Worm (Caenorhabditis elegans) whole organism, late embryonic: Measurements from ENCODE around the gene mnk-1.

Source experiments
- C08G9.2 ChIP-seq: sonication (generic microtip); optimal IDR thresholded peaks from 2 replicates; lab custom pipeline; 2016; ENCODE audit warnings: mild to moderate bottlenecking, missing genetic modification characterization, moderate library complexity, missing compliant biosample characterization
- C38D4.7 ChIP-seq: fragments of 200-800 bp; sonication (Bioruptor generic); optimal IDR thresholded peaks from 2 replicates; lab custom pipeline; 2018; ENCODE audit warnings: mild to moderate bottlenecking, missing genetic modification characterization, moderate library complexity, missing compliant biosample characterization
- K02D7.2 ChIP-seq: sonication (generic microtip); optimal IDR thresholded peaks from 2 replicates; lab custom pipeline; 2017; ENCODE audit warnings: mild to moderate bottlenecking, missing genetic modification characterization, missing compliant biosample characterization
- K09A11.1 ChIP-seq: sonication (generic microtip); optimal IDR thresholded peaks from 2 replicates; lab custom pipeline; 2017; ENCODE audit warnings: antibody characterized with exemption, mild to moderate bottlenecking, missing genetic modification characterization, missing compliant biosample characterization; ENCODE audit not compliant: insufficient read depth
- T23F11.4 ChIP-seq: fragments of 200-800 bp; sonication (Bioruptor generic); optimal IDR thresholded peaks from 2 replicates; lab custom pipeline; 2018; ENCODE audit warnings: mild to moderate bottlenecking, missing genetic modification characterization, missing compliant biosample characterization
- ahr-1 ChIP-seq: sonication (generic microtip); optimal IDR thresholded peaks from 2 replicates; lab custom pipeline; 2016; ENCODE audit warnings: missing genetic modification characterization, missing compliant biosample characterization
- ama-1 ChIP-seq: fragments of 150-350 bp; optimal IDR thresholded peaks from 2 replicates; lab custom pipeline; 2014
- ceh-14 ChIP-seq: sonication (generic microtip); optimal IDR thresholded peaks from 2 replicates; lab custom pipeline; 2016; ENCODE audit warnings: missing genotype, missing genetic modification characterization, missing compliant biosample characterization
- ceh-18 ChIP-seq: sonication (generic microtip); optimal IDR thresholded peaks from 2 replicates; lab custom pipeline; 2016; ENCODE audit warnings: missing genetic modification characterization, missing compliant biosample characterization
- ceh-19 ChIP-seq: fragments of 200-800 bp; sonication (Bioruptor generic); optimal IDR thresholded peaks from 2 replicates; lab custom pipeline; 2018; ENCODE audit warnings: mild to moderate bottlenecking, missing genetic modification characterization, missing compliant biosample characterization
- ceh-2 ChIP-seq: sonication (generic microtip); optimal IDR thresholded peaks from 2 replicates; lab custom pipeline; 2016; ENCODE audit warnings: missing genotype, missing genetic modification characterization, missing compliant biosample characterization
- ceh-22 ChIP-seq: sonication (generic microtip); optimal IDR thresholded peaks from 2 replicates; lab custom pipeline; 2017; ENCODE audit warnings: missing biosample characterization, missing genetic modification characterization
- ceh-31 ChIP-seq: sonication (generic microtip); optimal IDR thresholded peaks from 2 replicates; lab custom pipeline; 2016; ENCODE audit warnings: missing genetic modification characterization, missing compliant biosample characterization
- ceh-34 ChIP-seq: sonication (generic microtip); optimal IDR thresholded peaks from 2 replicates; lab custom pipeline; 2016; ENCODE audit warnings: mild to moderate bottlenecking, missing genetic modification characterization, missing compliant biosample characterization
- ceh-45 ChIP-seq: fragments of 200-800 bp; sonication (Bioruptor generic); IDR thresholded peaks from 2 replicates; pipeline ENCODE4 v1.3.6; 2022; ENCODE audit warnings: missing genetic modification reagents, missing genetic modification characterization, missing compliant biosample characterization
- che-1 ChIP-seq: sonication (generic microtip); optimal IDR thresholded peaks from 2 replicates; lab custom pipeline; 2016; ENCODE audit warnings: mild to moderate bottlenecking, missing genetic modification characterization, missing compliant biosample characterization
- dmd-4 ChIP-seq: sonication (generic microtip); optimal IDR thresholded peaks from 2 replicates; lab custom pipeline; 2016; ENCODE audit warnings: borderline replicate concordance, missing genetic modification characterization, missing compliant biosample characterization
- dve-1 ChIP-seq: sonication (generic microtip); optimal IDR thresholded peaks from 2 replicates; lab custom pipeline; 2017; ENCODE audit warnings: antibody characterized with exemption, mild to moderate bottlenecking, missing genetic modification characterization, missing compliant biosample characterization
- elt-2 ChIP-seq: sonication (generic microtip); optimal IDR thresholded peaks from 2 replicates; lab custom pipeline; 2016; ENCODE audit warnings: missing genetic modification reagents, missing genetic modification characterization, missing compliant biosample characterization
- elt-4 ChIP-seq: sonication (generic microtip); optimal IDR thresholded peaks from 2 replicates; lab custom pipeline; 2016; ENCODE audit warnings: missing genetic modification characterization, missing compliant biosample characterization
- fax-1 ChIP-seq: sonication (generic microtip); optimal IDR thresholded peaks from 2 replicates; lab custom pipeline; 2016; ENCODE audit warnings: missing genotype, missing genetic modification characterization, missing compliant biosample characterization
- fkh-6 ChIP-seq: sonication (generic microtip); optimal IDR thresholded peaks from 2 replicates; lab custom pipeline; 2016; ENCODE audit warnings: missing genetic modification characterization, missing compliant biosample characterization
- gmeb-2 ChIP-seq: sonication (generic microtip); optimal IDR thresholded peaks from 2 replicates; lab custom pipeline; 2016; ENCODE audit warnings: missing genetic modification characterization, inconsistent platforms, missing compliant biosample characterization
- hlh-13 ChIP-seq: fragments of 200-800 bp; sonication (Bioruptor generic); optimal IDR thresholded peaks from 2 replicates; lab custom pipeline; 2018; ENCODE audit warnings: mild to moderate bottlenecking, missing genetic modification characterization, missing compliant biosample characterization
- hlh-6 ChIP-seq: sonication (generic microtip); optimal IDR thresholded peaks from 2 replicates; lab custom pipeline; 2016; ENCODE audit warnings: missing genotype, missing genetic modification characterization, missing compliant biosample characterization
- lim-6 ChIP-seq: sonication (generic microtip); optimal IDR thresholded peaks from 2 replicates; lab custom pipeline; 2016; ENCODE audit warnings: missing genetic modification characterization, missing compliant biosample characterization
- lin-11 ChIP-seq: fragments of 200-800 bp; sonication (Bioruptor generic); optimal IDR thresholded peaks from 2 replicates; lab custom pipeline; 2018; ENCODE audit warnings: mild to moderate bottlenecking, missing genetic modification characterization, missing compliant biosample characterization
- mec-3 ChIP-seq: sonication (generic microtip); optimal IDR thresholded peaks from 2 replicates; lab custom pipeline; 2016; ENCODE audit warnings: borderline replicate concordance, missing genetic modification characterization, missing compliant biosample characterization
- nhr-11 ChIP-seq: fragments of 150-350 bp; optimal IDR thresholded peaks from 2 replicates; lab custom pipeline; 2014; ENCODE audit warnings: missing biosample characterization, missing genetic modification characterization
- nhr-232 ChIP-seq: sonication (generic microtip); optimal IDR thresholded peaks from 2 replicates; lab custom pipeline; 2016; ENCODE audit warnings: missing genetic modification characterization, missing compliant biosample characterization
- npax-4 ChIP-seq: sonication (generic microtip); optimal IDR thresholded peaks from 2 replicates; lab custom pipeline; 2016; ENCODE audit warnings: missing genetic modification characterization, missing compliant biosample characterization
- odd-2 ChIP-seq: sonication (generic microtip); optimal IDR thresholded peaks from 2 replicates; lab custom pipeline; 2017; ENCODE audit warnings: antibody characterized with exemption, mild to moderate bottlenecking, missing genetic modification characterization, missing compliant biosample characterization
- pag-3 ChIP-seq: sonication (generic microtip); optimal IDR thresholded peaks from 2 replicates; lab custom pipeline; 2016; ENCODE audit warnings: missing compliant biosample characterization, missing genetic modification characterization, borderline replicate concordance
- pat-9 ChIP-seq: fragments of 200-800 bp; sonication (Bioruptor generic); optimal IDR thresholded peaks from 2 replicates; lab custom pipeline; 2018; ENCODE audit warnings: mild to moderate bottlenecking, missing genetic modification characterization, moderate library complexity, missing compliant biosample characterization
- pax-1 ChIP-seq: fragments of 150-350 bp; optimal IDR thresholded peaks from 2 replicates; lab custom pipeline; 2014; ENCODE audit warnings: missing biosample characterization, missing genetic modification characterization
- pha-4 ChIP-seq: fragments of 150-350 bp; optimal IDR thresholded peaks from 2 replicates; lab custom pipeline; 2018; ENCODE audit warnings: missing biosample characterization, missing genetic modification reagents, missing genetic modification characterization
- pros-1 ChIP-seq: fragments of 150-350 bp; optimal IDR thresholded peaks from 2 replicates; lab custom pipeline; 2014; ENCODE audit warnings: missing biosample characterization, missing genetic modification reagents, missing genetic modification characterization
- ref-2 ChIP-seq: sonication (generic microtip); optimal IDR thresholded peaks from 2 replicates; lab custom pipeline; 2016; ENCODE audit warnings: missing genetic modification characterization, missing compliant biosample characterization
- rnt-1 ChIP-seq: sonication (generic microtip); optimal IDR thresholded peaks from 2 replicates; lab custom pipeline; 2016; ENCODE audit warnings: missing genetic modification characterization, missing compliant biosample characterization
- sdc-2 ChIP-seq: sonication (generic microtip); optimal IDR thresholded peaks from 2 replicates; lab custom pipeline; 2016; ENCODE audit warnings: missing genotype, missing genetic modification characterization, missing compliant biosample characterization
- sox-2 ChIP-seq: fragments of 200-800 bp; sonication (Bioruptor generic); IDR thresholded peaks from 2 replicates; pipeline ENCODE4 v1.3.6; 2022; ENCODE audit warnings: missing genetic modification reagents, missing genetic modification characterization, missing compliant biosample characterization
- unc-3 ChIP-seq, 2 experiments: fragments of 200-800 bp in 1 of 2; sonication (Bioruptor generic) in 1 of 2; sonication (generic microtip) in 1 of 2; conservative IDR thresholded peaks in 1 of 2; optimal IDR thresholded peaks in 1 of 2; 2 replicates each; pipeline versions ENCODE4 v1.3.6 to Lab custom; 2016 to 2022; ENCODE audit warnings: missing compliant biosample characterization in 2 of 2, missing genetic modification characterization in 2 of 2, missing genetic modification reagents in 1 of 2
- unc-86 ChIP-seq: sonication (generic microtip); optimal IDR thresholded peaks from 2 replicates; lab custom pipeline; 2016; ENCODE audit warnings: missing genetic modification characterization, missing compliant biosample characterization
- ztf-16 ChIP-seq: sonication (generic microtip); optimal IDR thresholded peaks from 2 replicates; lab custom pipeline; 2017; ENCODE audit warnings: missing genetic modification characterization, missing compliant biosample characterization

mnk-1 gene

DNA sequence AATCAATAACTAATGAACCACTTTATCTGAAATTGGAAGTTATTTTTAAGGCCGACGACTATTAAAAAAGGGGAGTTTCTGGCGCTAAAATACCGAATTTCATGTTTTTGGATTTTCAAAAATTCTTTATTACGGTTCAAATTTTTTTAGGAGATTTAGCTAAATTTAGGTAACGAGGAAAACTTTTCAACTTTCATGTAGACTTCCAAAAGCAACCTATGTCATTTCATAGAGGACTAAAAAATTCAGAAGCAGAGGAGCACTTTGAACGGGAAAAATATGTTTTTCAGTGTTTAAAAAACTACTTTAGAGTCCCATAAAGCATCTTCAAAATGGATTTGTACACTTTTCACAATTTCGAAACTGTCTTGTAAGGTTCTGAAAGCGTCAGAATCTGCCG is 41.5 kb downstream of the mnk-1 start:
- TF ChIP-seq dve-1 (tag; lab: Kevin White, UChicago) (no peak), nhr-232 (no peak), sdc-2 (tag; lab: Kevin White, UChicago) (no peak), C38D4.7 (GFP tag; lab: Kevin White, UChicago) (no peak), elt-4 (no peak), K02D7.2 (tag; lab: Kevin White, UChicago) (no peak), sox-2 (GFP tag; lab: Robert Waterston, UW) (no peak), gmeb-2 (tag; lab: Kevin White, UChicago) (no peak), fax-1 (tag; lab: Kevin White, UChicago) (no peak), K09A11.1 (no peak), pat-9 (tag; lab: Kevin White, UChicago) (no peak), hlh-13 (no peak), mec-3 (tag; lab: Kevin White, UChicago) (no peak), pax-1 (tag; lab: Kevin White, UChicago) (no peak), fkh-6 (tag; lab: Kevin White, UChicago) (no peak), ama-1 (lab: Kevin White, UChicago) (no peak), ceh-34 (tag; lab: Kevin White, UChicago) (no peak), ahr-1 (tag; lab: Kevin White, UChicago) (no peak)

DNA sequence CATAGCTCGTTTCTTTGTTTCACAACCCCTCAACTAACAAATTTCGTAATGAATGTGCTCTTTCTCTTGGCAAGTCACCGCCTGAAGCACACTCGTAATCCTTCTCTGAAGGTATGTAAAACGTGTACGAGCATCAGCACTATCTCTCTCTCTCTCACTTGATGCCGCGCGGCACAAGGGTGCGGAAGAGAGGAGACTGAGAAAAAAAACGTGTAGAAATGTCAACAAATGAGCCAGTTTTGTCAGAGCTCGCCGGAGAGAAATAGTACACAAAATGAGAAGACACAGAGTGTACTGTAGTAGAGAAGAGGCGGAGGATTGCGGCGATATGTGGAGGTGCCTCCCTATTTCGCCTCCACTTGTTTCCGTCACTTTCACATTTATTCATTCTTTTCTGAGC is 44.6 kb downstream of the mnk-1 start, which contains the start of gene F59B10.3:
Gene F59B10.3 (plus strand): TSS at position 301 of the 400 bp plus-strand sequence.
- TF ChIP-seq lin-11 (tag; lab: Kevin White, UChicago) (no peak), elt-2 (tag; lab: Kevin White, UChicago) (no peak), sox-2 (GFP tag; lab: Robert Waterston, UW) (no peak), ceh-31 (no peak), dmd-4 (tag; lab: Kevin White, UChicago) (no peak), nhr-232 (no peak), unc-3 (GFP tag; conservative IDR thresholded peaks at IDR 0.05; lab: Robert Waterston, UW) (no peak), unc-3 (tag; optimal IDR thresholded peaks at IDR 0.05; lab: Kevin White, UChicago) (no peak), ceh-34 (tag; lab: Kevin White, UChicago) (no peak), npax-4 (tag; lab: Kevin White, UChicago) (no peak), ref-2 (tag; lab: Kevin White, UChicago) (no peak), ceh-14 (no peak), odd-2 (no peak), ceh-22 (no peak), ama-1 (lab: Kevin White, UChicago) (no peak), T23F11.4 (GFP tag; lab: Kevin White, UChicago) (no peak), pha-4 (tag; lab: Kevin White, UChicago) (no peak), dve-1 (tag; lab: Kevin White, UChicago) (no peak), pat-9 (tag; lab: Kevin White, UChicago) (no peak)

ce11 chrII:10509746-10510145 is 45.1 kb downstream of the mnk-1 start, which contains the start of gene F59B10.2:
F59B10.2 (minus strand) TSS chrII:10509846.
- TF ChIP-seq ceh-19 (GFP tag; lab: Kevin White, UChicago) (no peak), che-1 (tag; lab: Kevin White, UChicago) (no peak), dmd-4 (tag; lab: Kevin White, UChicago) (no peak), pros-1 (tag; lab: Kevin White, UChicago) (no peak), unc-3 (GFP tag; conservative IDR thresholded peaks at IDR 0.05; lab: Robert Waterston, UW) (no peak), unc-3 (tag; optimal IDR thresholded peaks at IDR 0.05; lab: Kevin White, UChicago) (no peak), nhr-11 (no peak), hlh-6 (tag; lab: Kevin White, UChicago) (no peak), unc-86 (tag; lab: Kevin White, UChicago) (no peak), ceh-18 (tag; lab: Kevin White, UChicago) (no peak), K02D7.2 (tag; lab: Kevin White, UChicago) (no peak), C08G9.2 (tag; lab: Kevin White, UChicago) (no peak), sdc-2 (tag; lab: Kevin White, UChicago) (no peak), fax-1 (tag; lab: Kevin White, UChicago) (no peak), ztf-16 (tag; lab: Kevin White, UChicago) (no peak), rnt-1 (no peak), ceh-45 (GFP tag; lab: Robert Waterston, UW) (no peak), pag-3 (no peak), lim-6 (tag; lab: Kevin White, UChicago) (no peak), ref-2 (tag; lab: Kevin White, UChicago) (no peak), ceh-2 (tag; lab: Kevin White, UChicago) (no peak)
